Fruit fly (Drosophila melanogaster): ENCODE measurements around the gene CG33645.
A peak's percentile ranks its signal among the peaks of the same experiment; 100 is the strongest.

The CG33645 gene

dm6 chr2L:13550488-13551033 is 17.9 kb downstream of the CG33645 start (continued):
- no peak for TF ChIP-seq CG11695 (GFP tag; IDR thresholded peaks at IDR 0.05)
- TF ChIP-seq pros (GFP tag; optimal IDR thresholded peaks at IDR 0.05), result peak; percentile 35
- peak; percentile 1 for TF ChIP-seq CG3838 (GFP tag; optimal IDR thresholded peaks at IDR 0.05)

- peak; percentile 68; the same call in 1 of the 4 replicates for TF ChIP-seq chinmo (GFP tag; IDR thresholded peaks at IDR 0.05; ENCODE audit: partially characterized antibody)
- TF ChIP-seq CG10267 (tag; optimal IDR thresholded peaks at IDR 0.05), result no peak
- peak; percentile 72 for TF ChIP-seq Vsx1 (GFP tag; optimal IDR thresholded peaks at IDR 0.05)
- no peak for TF ChIP-seq HLH3B (GFP tag; IDR thresholded peaks at IDR 0.05)
These were observed 20.1 kb downstream of the CG33645 start for dm6 chr2L:13552686-13553085.

DNA sequence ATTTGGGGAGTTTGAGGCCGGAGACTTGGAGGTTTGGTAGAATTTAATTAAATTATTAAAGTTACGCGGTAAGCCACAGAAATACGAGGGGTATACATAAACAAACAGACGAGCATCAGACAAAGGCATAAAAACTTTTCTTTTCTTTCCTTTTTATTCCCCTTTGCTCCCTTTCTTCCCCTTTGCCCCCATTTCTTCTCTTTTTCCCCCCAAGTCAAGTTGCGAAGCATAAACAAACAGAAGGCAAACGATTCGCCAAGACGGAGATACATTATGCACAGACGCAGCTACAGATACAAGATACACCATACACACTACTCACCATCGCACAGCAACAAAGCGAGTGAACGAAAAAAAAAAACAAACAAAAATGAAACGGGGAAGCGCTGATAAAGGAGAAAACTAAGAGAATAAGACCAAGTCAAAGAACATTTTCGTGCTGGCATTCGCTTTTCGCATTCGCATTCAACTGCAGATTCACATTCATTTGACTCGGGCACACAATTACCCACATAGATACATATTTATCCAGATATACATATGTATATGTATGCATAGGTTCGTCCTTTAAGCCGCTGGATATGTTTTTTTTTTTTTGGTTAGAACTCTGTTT is 22.0 kb downstream of the CG33645 start:
- TF ChIP-seq CG14860 (GFP tag; IDR thresholded peaks at IDR 0.05; ENCODE audit: partially characterized antibody) (no peak), sob (GFP tag; IDR thresholded peaks at IDR 0.05) (0 out of 2 replicates have a peak, but pooled peaks have one; percentile 7), Hmr (GFP tag; optimal IDR thresholded peaks at IDR 0.05) (no peak), Scr (GFP tag; IDR thresholded peaks at IDR 0.05; ENCODE audit: partially characterized antibody) (no peak), tin (GFP tag; optimal IDR thresholded peaks at IDR 0.05) (no peak), trh (GFP tag; optimal IDR thresholded peaks at IDR 0.05) (no peak), Trl (optimal IDR thresholded peaks at IDR 0.05) (no peak), Trl (GFP tag; optimal IDR thresholded peaks at IDR 0.05) (no peak), CG2129 (GFP tag; IDR thresholded peaks at IDR 0.05; ENCODE audit: partially characterized antibody) (no peak), Adf1 (GFP tag; IDR thresholded peaks at IDR 0.05) (no peak), CG6791 (GFP tag; IDR thresholded peaks at IDR 0.05; ENCODE audit: partially characterized antibody) (no peak), CG10543 (GFP tag; optimal IDR thresholded peaks at IDR 0.05) (no peak), sens-2 (GFP tag; IDR thresholded peaks at IDR 0.05) (no peak), gsb (GFP tag; IDR thresholded peaks at IDR 0.05) (no peak), CG8359 (GFP tag; optimal IDR thresholded peaks at IDR 0.05; ENCODE audit: borderline replicate concordance) (no peak), jing (GFP tag; optimal IDR thresholded peaks at IDR 0.05) (no peak), CG32772 (GFP tag; IDR thresholded peaks at IDR 0.05) (no peak), peb (GFP tag; IDR thresholded peaks at IDR 0.05) (no peak), crol (GFP tag; IDR thresholded peaks at IDR 0.05) (peak; percentile 74), bbx (GFP tag; IDR thresholded peaks at IDR 0.05; ENCODE audit: partially characterized antibody) (no peak), ranshi (GFP tag; IDR thresholded peaks at IDR 0.05) (no peak), CG12299 (tag; optimal IDR thresholded peaks at IDR 0.05) (no peak), nerfin-1 (tag; optimal IDR thresholded peaks at IDR 0.05) (no peak), CG6175 (GFP tag; IDR thresholded peaks at IDR 0.05) (no peak), org-1 (GFP tag; optimal IDR thresholded peaks at IDR 0.05) (no peak), h (optimal IDR thresholded peaks at IDR 0.05) (no peak), chinmo (GFP tag; IDR thresholded peaks at IDR 0.05; ENCODE audit: partially characterized antibody) (no peak), croc (GFP tag; conservative IDR thresholded peaks at IDR 0.05) (no peak), NC2α (GFP tag; optimal IDR thresholded peaks at IDR 0.05) (no peak), danr (GFP tag; IDR thresholded peaks at IDR 0.05) (no peak), CG10959 (GFP tag; IDR thresholded peaks at IDR 0.05) (no peak), Dbx (GFP tag; IDR thresholded peaks at IDR 0.05) (no peak), nom (GFP tag; optimal IDR thresholded peaks at IDR 0.05) (peak; percentile 22), repo (GFP tag; optimal IDR thresholded peaks at IDR 0.05) (no peak), D (optimal IDR thresholded peaks at IDR 0.05) (no peak), D (GFP tag; optimal IDR thresholded peaks at IDR 0.05) (no peak), CG12942 (GFP tag; optimal IDR thresholded peaks at IDR 0.05) (no peak), CG7357 (GFP tag; IDR thresholded peaks at IDR 0.05) (0 out of 3 replicates have a peak, but pooled peaks have one; percentile 30), crp (GFP tag; optimal IDR thresholded peaks at IDR 0.05) (no peak), bigmax (GFP tag; optimal IDR thresholded peaks at IDR 0.05) (no peak), CG4360 (GFP tag; IDR thresholded peaks at IDR 0.05) (0 out of 2 replicates have a peak, but pooled peaks have one; percentile 11)
